Fruit fly (Drosophila melanogaster) whole organism, embryonic: ENCODE results near the gene Dic61B.

Experiments used
- Atf-2 ChIP-seq: fragments of 200-800 bp; sonication (Bioruptor generic); optimal IDR thresholded peaks from 2 replicates; lab custom pipeline; 2016; ENCODE audit warnings: missing biosample characterization, missing genetic modification characterization
- B-H2 ChIP-seq: fragments of 200-800 bp; sonication (Bioruptor generic); optimal IDR thresholded peaks from 2 replicates; lab custom pipeline; 2018; ENCODE audit warnings: missing biosample characterization, mild to moderate bottlenecking, missing genetic modification characterization
- CG10147 ChIP-seq: fragments of 200-800 bp; sonication (Bioruptor generic); optimal IDR thresholded peaks from 2 replicates; lab custom pipeline; 2019; ENCODE audit warnings: missing biosample characterization, mild to moderate bottlenecking, missing genetic modification characterization, moderate library complexity
- CG10959 ChIP-seq: fragments of 200-800 bp; sonication (Bioruptor generic); IDR thresholded peaks from 2 replicates; pipeline ENCODE4 v1.3.6; 2022; ENCODE audit warnings: missing biosample characterization, missing genetic modification characterization
- CG12299 ChIP-seq: fragments of 200-800 bp; sonication (Bioruptor generic); optimal IDR thresholded peaks from 2 replicates; lab custom pipeline; 2018; ENCODE audit warnings: missing biosample characterization, mild to moderate bottlenecking, missing genetic modification characterization
- CG13296 ChIP-seq: fragments of 200-800 bp; sonication (Bioruptor generic); optimal IDR thresholded peaks from 3 replicates; lab custom pipeline; 2018; ENCODE audit warnings: missing biosample characterization, mild to moderate bottlenecking, missing genetic modification characterization
- CG14710 ChIP-seq: fragments of 200-800 bp; sonication (Bioruptor generic); optimal IDR thresholded peaks from 3 replicates; lab custom pipeline; 2019; ENCODE audit warnings: missing biosample characterization, mild to moderate bottlenecking, missing genetic modification characterization, moderate library complexity
- CG14860 ChIP-seq: fragments of 200-800 bp; sonication (Bioruptor generic); IDR thresholded peaks from 3 replicates; pipeline ENCODE4 v1.3.6; 2022; ENCODE audit warnings: missing biosample characterization, missing genetic modification characterization; ENCODE audit not compliant: partially characterized antibody
- CG15073 ChIP-seq: fragments of 200-800 bp; sonication (Bioruptor generic); optimal IDR thresholded peaks from 2 replicates; lab custom pipeline; 2016; ENCODE audit warnings: missing biosample characterization, missing genetic modification characterization
- CG15514 ChIP-seq: fragments of 200-800 bp; sonication (Bioruptor generic); optimal IDR thresholded peaks from 3 replicates; lab custom pipeline; 2017; ENCODE audit warnings: missing biosample characterization, missing genetic modification characterization, mild to moderate bottlenecking, moderate library complexity, missing genetic modification reagents
- CG18476 ChIP-seq: fragments of 200-800 bp; sonication (Bioruptor generic); optimal IDR thresholded peaks from 2 replicates; lab custom pipeline; 2016; ENCODE audit warnings: missing biosample characterization, mild to moderate bottlenecking, missing genetic modification characterization
- CG2120 ChIP-seq: fragments of 200-800 bp; sonication (Bioruptor generic); optimal IDR thresholded peaks from 3 replicates; lab custom pipeline; 2016; ENCODE audit warnings: missing biosample characterization, missing genetic modification characterization
- CG30020 ChIP-seq: fragments of 200-800 bp; optimal IDR thresholded peaks from 2 replicates; lab custom pipeline; 2019; ENCODE audit warnings: missing biosample characterization, mild to moderate bottlenecking, missing genetic modification characterization, moderate library complexity
- CG30403 ChIP-seq: fragments of 200-800 bp; sonication (Bioruptor generic); optimal IDR thresholded peaks from 3 replicates; lab custom pipeline; 2016; ENCODE audit warnings: missing biosample characterization, missing genetic modification characterization
- CG32772 ChIP-seq: fragments of 200-800 bp; sonication (Bioruptor generic); IDR thresholded peaks from 2 replicates; pipeline ENCODE4 v1.3.6; 2022; ENCODE audit warnings: missing biosample characterization, missing genetic modification characterization
- CG6791 ChIP-seq: fragments of 200-800 bp; sonication (Bioruptor generic); IDR thresholded peaks from 3 replicates; pipeline ENCODE4 v1.3.6; 2022; ENCODE audit warnings: missing biosample characterization, missing genetic modification characterization; ENCODE audit not compliant: partially characterized antibody
- CG8359 ChIP-seq: fragments of 200-800 bp; sonication (Bioruptor generic); optimal IDR thresholded peaks from 2 replicates; lab custom pipeline; 2017; ENCODE audit warnings: missing biosample characterization, mild to moderate bottlenecking, missing genetic modification characterization, borderline replicate concordance
- CkIIα-i1 ChIP-seq: fragments of 200-800 bp; sonication (Bioruptor generic); IDR thresholded peaks from 2 replicates; pipeline ENCODE4 v1.3.6; 2022; ENCODE audit warnings: missing biosample characterization, missing genetic modification characterization
- D19A ChIP-seq: fragments of 200-800 bp; optimal IDR thresholded peaks from 3 replicates; lab custom pipeline; 2019; ENCODE audit warnings: missing biosample characterization, mild to moderate bottlenecking, missing genetic modification characterization, moderate library complexity
- Dp ChIP-seq: fragments of 200-800 bp; sonication (Bioruptor generic); optimal IDR thresholded peaks from 2 replicates; lab custom pipeline; 2018; ENCODE audit warnings: missing biosample characterization, mild to moderate bottlenecking, missing genetic modification characterization, moderate library complexity
- H15 ChIP-seq: fragments of 200-800 bp; sonication (Bioruptor generic); IDR thresholded peaks from 3 replicates; pipeline ENCODE4 v1.3.6; 2022; ENCODE audit warnings: missing biosample characterization, missing genetic modification characterization
- HLH54F ChIP-seq: fragments of 200-800 bp; sonication (Bioruptor generic); optimal IDR thresholded peaks from 3 replicates; lab custom pipeline; 2016; ENCODE audit warnings: missing biosample characterization, missing genetic modification characterization
- Hmx ChIP-seq: fragments of 200-800 bp; sonication (Bioruptor generic); optimal IDR thresholded peaks from 2 replicates; lab custom pipeline; 2016; ENCODE audit warnings: missing biosample characterization, missing genetic modification characterization
- Lhr ChIP-seq: fragments of 200-800 bp; sonication (Bioruptor generic); optimal IDR thresholded peaks from 3 replicates; lab custom pipeline; 2017; ENCODE audit warnings: mild to moderate bottlenecking, missing biosample characterization, missing genetic modification reagents, missing genetic modification characterization
- Med ChIP-seq: fragments of 200-800 bp; sonication (Bioruptor generic); peaks from one replicate; lab custom pipeline; 2016; ENCODE audit warnings: missing biosample characterization, missing genetic modification characterization, mild to moderate bottlenecking, inconsistent platforms, moderate library complexity
- PHDP ChIP-seq: fragments of 200-800 bp; sonication (Bioruptor generic); optimal IDR thresholded peaks from 3 replicates; lab custom pipeline; 2018; ENCODE audit warnings: missing biosample characterization, mild to moderate bottlenecking, missing genetic modification characterization, moderate library complexity
- Rx ChIP-seq: fragments of 200-800 bp; sonication (Bioruptor generic); IDR thresholded peaks from 2 replicates; pipeline ENCODE4 v1.3.6; 2022; ENCODE audit warnings: missing biosample characterization, missing genetic modification characterization
- Sry-δ ChIP-seq: fragments of 200-800 bp; sonication (Bioruptor generic); optimal IDR thresholded peaks from 2 replicates; lab custom pipeline; 2016; ENCODE audit warnings: missing biosample characterization, missing genetic modification characterization
- Usf ChIP-seq: fragments of 200-800 bp; sonication (Bioruptor generic); optimal IDR thresholded peaks from 2 replicates; lab custom pipeline; 2017; ENCODE audit warnings: missing genotype, missing biosample characterization, missing genetic modification characterization
- YL-1 ChIP-seq: fragments of 200-800 bp; sonication (Bioruptor generic); optimal IDR thresholded peaks from 3 replicates; lab custom pipeline; 2017; ENCODE audit warnings: missing biosample characterization, mild to moderate bottlenecking, missing genetic modification characterization
- bigmax ChIP-seq: fragments of 200-800 bp; sonication (Bioruptor generic); optimal IDR thresholded peaks from 2 replicates; lab custom pipeline; 2018; ENCODE audit warnings: missing biosample characterization, mild to moderate bottlenecking, missing genetic modification characterization
- caup ChIP-seq: fragments of 200-800 bp; sonication (Bioruptor generic); optimal IDR thresholded peaks from 3 replicates; lab custom pipeline; 2017; ENCODE audit warnings: missing biosample characterization, mild to moderate bottlenecking, missing genetic modification characterization, moderate library complexity; ENCODE audit not compliant: severe bottlenecking
- corto ChIP-seq: fragments of 200-800 bp; sonication (Bioruptor generic); optimal IDR thresholded peaks from 2 replicates; lab custom pipeline; 2016; ENCODE audit warnings: missing biosample characterization, mild to moderate bottlenecking, missing genetic modification characterization, moderate library complexity
- crc ChIP-seq: fragments of 200-800 bp; sonication (Bioruptor generic); optimal IDR thresholded peaks from 2 replicates; lab custom pipeline; 2016; ENCODE audit warnings: missing biosample characterization, missing genetic modification characterization
- croc ChIP-seq: fragments of 200-800 bp; sonication (Bioruptor generic); conservative IDR thresholded peaks from 3 replicates; pipeline ENCODE4 v1.3.6; 2022; ENCODE audit warnings: missing biosample characterization, missing genetic modification characterization
- danr ChIP-seq: fragments of 200-800 bp; sonication (Bioruptor generic); IDR thresholded peaks from 2 replicates; pipeline ENCODE4 v1.3.6; 2022; ENCODE audit warnings: missing biosample characterization, missing genetic modification characterization
- eve ChIP-seq, 2 experiments: fragments of >200 bp; optimal IDR thresholded peaks; 2 replicates each; lab custom pipeline; 2017; ENCODE audit warnings: missing biosample characterization in 2 of 2, missing genetic modification characterization in 2 of 2
- fd3F ChIP-seq: fragments of 200-800 bp; sonication (Bioruptor generic); optimal IDR thresholded peaks from 2 replicates; lab custom pipeline; 2018; ENCODE audit warnings: missing biosample characterization, mild to moderate bottlenecking, missing genetic modification characterization, moderate library complexity
- gt ChIP-seq: fragments of 200-800 bp; sonication (Bioruptor generic); IDR thresholded peaks from 2 replicates; pipeline ENCODE4 v1.3.6; 2022; ENCODE audit warnings: missing biosample characterization, missing genetic modification characterization
- hb ChIP-seq: fragments of 200-800 bp; sonication (Bioruptor generic); IDR thresholded peaks from 3 replicates; pipeline ENCODE4 v1.3.6; 2022; ENCODE audit warnings: missing biosample characterization, missing genetic modification characterization; ENCODE audit not compliant: partially characterized antibody
- jing ChIP-seq: fragments of 200-800 bp; sonication (Bioruptor generic); optimal IDR thresholded peaks from 2 replicates; lab custom pipeline; 2018; ENCODE audit warnings: missing biosample characterization, mild to moderate bottlenecking, missing genetic modification characterization
- mam ChIP-seq: fragments of 200-800 bp; sonication (Bioruptor generic); optimal IDR thresholded peaks from 3 replicates; lab custom pipeline; 2016; ENCODE audit warnings: missing biosample characterization, missing genetic modification characterization
- mld ChIP-seq: fragments of 200-800 bp; sonication (Bioruptor generic); IDR thresholded peaks from 3 replicates; pipeline ENCODE4 v1.3.6; 2022; ENCODE audit warnings: missing biosample characterization, missing genetic modification characterization; ENCODE audit not compliant: partially characterized antibody
- nerfin-1 ChIP-seq: fragments of 200-800 bp; sonication (Bioruptor generic); optimal IDR thresholded peaks from 3 replicates; lab custom pipeline; 2019; ENCODE audit warnings: missing biosample characterization, mild to moderate bottlenecking, missing genetic modification characterization, moderate library complexity
- pnt ChIP-seq: fragments of 200-800 bp; sonication (Bioruptor generic); optimal IDR thresholded peaks from 3 replicates; lab custom pipeline; 2016; ENCODE audit warnings: missing biosample characterization, missing genetic modification characterization
- ro ChIP-seq: fragments of 200-800 bp; sonication (Bioruptor generic); IDR thresholded peaks from 2 replicates; pipeline ENCODE4 v1.3.6; 2022; ENCODE audit warnings: missing biosample characterization, missing genetic modification characterization
- sens-2 ChIP-seq: fragments of 200-800 bp; sonication (Bioruptor generic); IDR thresholded peaks from 2 replicates; pipeline ENCODE4 v1.3.6; 2022; ENCODE audit warnings: missing biosample characterization, missing genetic modification characterization
- sim ChIP-seq: fragments of 200-800 bp; sonication (Bioruptor generic); IDR thresholded peaks from 2 replicates; pipeline ENCODE4 v1.3.6; 2022; ENCODE audit warnings: missing biosample characterization, missing genetic modification characterization
- sisA ChIP-seq: fragments of 200-800 bp; sonication (Bioruptor generic); IDR thresholded peaks from 2 replicates; pipeline ENCODE4 v1.3.6; 2022; ENCODE audit warnings: missing biosample characterization, missing genetic modification characterization
- sug ChIP-seq: fragments of 200-800 bp; optimal IDR thresholded peaks from 2 replicates; lab custom pipeline; 2019; ENCODE audit warnings: missing biosample characterization, mild to moderate bottlenecking, missing genetic modification characterization, moderate library complexity
- tgo ChIP-seq: fragments of 200-800 bp; sonication (Bioruptor generic); IDR thresholded peaks from 3 replicates; pipeline ENCODE4 v1.3.6; 2022; ENCODE audit warnings: missing biosample characterization, missing genetic modification characterization
- tna ChIP-seq: fragments of 200-800 bp; sonication (Bioruptor generic); IDR thresholded peaks from 2 replicates; pipeline ENCODE4 v1.3.6; 2022; ENCODE audit warnings: missing biosample characterization, missing genetic modification characterization; ENCODE audit not compliant: partially characterized antibody

Dic61B gene

DNA sequence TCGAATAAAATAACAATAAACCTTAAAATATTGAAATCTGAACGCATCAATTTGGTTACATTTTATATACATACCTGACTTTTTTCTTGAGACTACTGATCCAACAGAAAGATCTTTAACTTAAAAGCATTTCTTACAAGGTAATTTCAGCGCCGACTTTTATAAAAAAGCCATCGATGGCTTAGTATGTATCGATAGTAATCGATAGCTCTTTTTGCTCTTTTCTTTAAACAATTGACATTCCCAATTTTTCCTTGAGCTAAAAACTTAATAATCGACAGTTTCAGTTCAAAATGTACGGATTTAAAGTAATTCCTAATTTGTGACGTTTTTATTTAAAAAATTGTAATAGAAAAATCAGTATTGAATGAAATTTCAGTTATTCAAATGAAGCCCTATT lies 22.1 kb upstream of the Dic61B start (continued):
- TF ChIP-seq CkIIα-i1 (GFP tag; lab: Robert Waterston, UW) = no peak
- TF ChIP-seq Sry-δ (GFP tag; lab: Kevin White, UChicago) = peak; percentile 86
- peak; percentile 2 for TF ChIP-seq CG30020 (tag; lab: Kevin White, UChicago)
- TF ChIP-seq danr (GFP tag; lab: Robert Waterston, UW) = no peak
- TF ChIP-seq croc = no peak
- TF ChIP-seq CG2120 (GFP tag; lab: Kevin White, UChicago) = peak; percentile 28
- no peak for TF ChIP-seq Lhr (GFP tag; lab: Kevin White, UChicago)
- no peak for TF ChIP-seq pnt (GFP tag; lab: Kevin White, UChicago)
- peak; percentile 1 for TF ChIP-seq B-H2
- no peak for TF ChIP-seq Rx (GFP tag; lab: Robert Waterston, UW)
- TF ChIP-seq mam = no peak
- no peak for TF ChIP-seq CG12299 (tag; lab: Kevin White, UChicago)
- no peak for TF ChIP-seq fd3F (GFP tag; lab: Kevin White, UChicago)
- TF ChIP-seq YL-1 (GFP tag; lab: Kevin White, UChicago) = no peak
- peak; percentile 1 for TF ChIP-seq CG10147 (GFP tag; lab: Kevin White, UChicago)
- TF ChIP-seq D19A (tag; lab: Kevin White, UChicago) = peak; percentile 23
- TF ChIP-seq ro (GFP tag; lab: Robert Waterston, UW) = no peak
- TF ChIP-seq sisA (GFP tag; lab: Robert Waterston, UW) = no peak
- peak; percentile 18 for TF ChIP-seq PHDP (tag; lab: Kevin White, UChicago)
- peak; percentile 85 for TF ChIP-seq CG14860 (GFP tag; lab: Robert Waterston, UW)
- peak; percentile 86 for TF ChIP-seq mld
- TF ChIP-seq hb (GFP tag; lab: Robert Waterston, UW) = peak; percentile 88
- TF ChIP-seq sug (tag; lab: Kevin White, UChicago) = no peak
- TF ChIP-seq CG13296 = peak; percentile 17
- TF ChIP-seq sens-2 (GFP tag; lab: Robert Waterston, UW) = no peak
- TF ChIP-seq CG15073 (GFP tag; lab: Kevin White, UChicago) = no peak
- no peak for TF ChIP-seq nerfin-1 (tag; lab: Kevin White, UChicago)
- TF ChIP-seq CG6791 (GFP tag; lab: Robert Waterston, UW) = peak; percentile 88
- peak; percentile 84 for TF ChIP-seq Dp (GFP tag; lab: Kevin White, UChicago)
- no peak for TF ChIP-seq HLH54F (GFP tag; lab: Kevin White, UChicago)
- TF ChIP-seq Usf = no peak
- peak; percentile 88 for TF ChIP-seq tna (GFP tag; lab: Robert Waterston, UW)
- peak; percentile 64 for TF ChIP-seq CG15514 (GFP tag; lab: Kevin White, UChicago)
- no peak for TF ChIP-seq CG30403 (GFP tag; lab: Kevin White, UChicago)
- TF ChIP-seq corto (GFP tag; lab: Kevin White, UChicago) = no peak
- TF ChIP-seq CG14710 (tag; lab: Kevin White, UChicago) = peak; percentile 35
- TF ChIP-seq gt (GFP tag; lab: Robert Waterston, UW) = no peak
- no peak for TF ChIP-seq CG8359 (GFP tag; lab: Kevin White, UChicago)

DNA sequence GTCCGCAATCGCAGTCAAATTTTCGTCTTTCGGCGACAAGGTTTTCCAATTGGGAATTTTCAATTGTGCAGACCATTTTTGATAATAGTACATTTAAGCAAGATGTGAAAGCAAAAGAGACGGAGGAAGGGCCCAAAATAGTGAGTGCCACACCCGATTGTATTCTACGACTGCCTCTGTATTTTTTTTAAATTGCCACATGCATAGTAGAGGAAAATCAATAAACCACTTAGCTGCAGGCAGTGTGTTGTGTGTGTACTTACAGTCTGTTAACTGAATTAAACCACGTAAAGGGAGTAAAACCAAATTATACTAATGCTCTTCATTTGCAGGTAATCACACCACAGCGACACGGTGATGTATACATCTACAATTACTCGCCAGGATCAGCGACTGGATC lies 19.3 kb upstream of the Dic61B start:
- TF ChIP-seq tgo (GFP tag; lab: Robert Waterston, UW) (no peak), CG18476 (GFP tag; lab: Kevin White, UChicago) (no peak), sim (GFP tag; lab: Robert Waterston, UW) (no peak), Atf-2 (GFP tag; lab: Kevin White, UChicago) (no peak), H15 (GFP tag; lab: Robert Waterston, UW) (no peak), crc (GFP tag; lab: Kevin White, UChicago) (no peak), eve (GFP tag; optimal IDR thresholded peaks at IDR 0.05; lab: Kevin White, UChicago) (no peak), CG10959 (no peak), Hmx (GFP tag; lab: Kevin White, UChicago) (no peak), jing (GFP tag; lab: Kevin White, UChicago) (no peak), CG32772 (GFP tag; lab: Robert Waterston, UW) (no peak), caup (no peak), bigmax (GFP tag; lab: Kevin White, UChicago) (no peak), Med (no peak)
